Fruit fly (Drosophila melanogaster) whole organism, embryonic: Measurements from ENCODE around the gene frac.
A peak's percentile ranks its signal among the peaks of the same experiment; 100 is the strongest.

ENCODE experiments used
- BEAF-32 ChIP-seq: fragments of 200-800 bp; sonication (Bioruptor generic); optimal IDR thresholded peaks from 3 replicates; lab custom pipeline; 2017; ENCODE audit warnings: missing biosample characterization, missing genetic modification characterization, mild to moderate bottlenecking, moderate library complexity, missing genetic modification reagents
- CG1024 ChIP-seq: fragments of 200-800 bp; sonication (Bioruptor generic); IDR thresholded peaks from 2 replicates; pipeline ENCODE4 v1.3.6; 2022; ENCODE audit warnings: missing biosample characterization, missing genetic modification characterization
- CG10979 ChIP-seq: fragments of 200-800 bp; sonication (Bioruptor generic); optimal IDR thresholded peaks from 2 replicates; lab custom pipeline; 2018; ENCODE audit warnings: missing biosample characterization, mild to moderate bottlenecking, missing genetic modification characterization, moderate library complexity
- CG15514 ChIP-seq: fragments of 200-800 bp; sonication (Bioruptor generic); optimal IDR thresholded peaks from 3 replicates; lab custom pipeline; 2017; ENCODE audit warnings: missing biosample characterization, missing genetic modification characterization, mild to moderate bottlenecking, moderate library complexity, missing genetic modification reagents
- CG16779 ChIP-seq: fragments of 200-800 bp; sonication (Bioruptor generic); IDR thresholded peaks from 2 replicates; pipeline ENCODE4 v1.3.6; 2022; ENCODE audit warnings: missing biosample characterization, missing genetic modification characterization
- CG16813 ChIP-seq: fragments of 200-800 bp; sonication (Bioruptor generic); IDR thresholded peaks from 3 replicates; pipeline ENCODE4 v1.3.6; 2022; ENCODE audit warnings: missing biosample characterization, missing genetic modification characterization; ENCODE audit not compliant: partially characterized antibody
- CG2199 ChIP-seq: fragments of 200-800 bp; sonication (Bioruptor generic); IDR thresholded peaks from 3 replicates; pipeline ENCODE4 v1.3.6; 2022; ENCODE audit warnings: missing biosample characterization, missing genetic modification characterization
- CG2875 ChIP-seq: fragments of 200-800 bp; sonication (Bioruptor generic); optimal IDR thresholded peaks from 2 replicates; lab custom pipeline; 2017; ENCODE audit warnings: missing biosample characterization, mild to moderate bottlenecking, missing genetic modification characterization, missing genetic modification reagents
- CG30403 ChIP-seq: fragments of 200-800 bp; sonication (Bioruptor generic); optimal IDR thresholded peaks from 3 replicates; lab custom pipeline; 2016; ENCODE audit warnings: missing biosample characterization, missing genetic modification characterization
- CG3163 ChIP-seq: fragments of 200-800 bp; sonication (Bioruptor generic); optimal IDR thresholded peaks from 3 replicates; lab custom pipeline; 2016; ENCODE audit warnings: missing biosample characterization, missing genetic modification characterization
- CG32767 ChIP-seq: fragments of 200-800 bp; sonication (Bioruptor generic); IDR thresholded peaks from 2 replicates; pipeline ENCODE4 v1.3.6; 2022; ENCODE audit warnings: missing biosample characterization, missing genetic modification characterization
- CG34224 ChIP-seq: fragments of 200-800 bp; sonication (Bioruptor generic); IDR thresholded peaks from 3 replicates; pipeline ENCODE4 v1.3.6; 2022; ENCODE audit warnings: missing biosample characterization, missing genetic modification characterization; ENCODE audit not compliant: partially characterized antibody
- CG3995 ChIP-seq: fragments of 200-800 bp; sonication (Bioruptor generic); optimal IDR thresholded peaks from 3 replicates; lab custom pipeline; 2016; ENCODE audit warnings: missing biosample characterization, missing genetic modification characterization
- CG4820 ChIP-seq: fragments of 200-800 bp; sonication (Bioruptor generic); optimal IDR thresholded peaks from 3 replicates; lab custom pipeline; 2016; ENCODE audit warnings: missing biosample characterization, missing genetic modification characterization
- CG6683 ChIP-seq: fragments of 200-800 bp; sonication (Bioruptor generic); optimal IDR thresholded peaks from 2 replicates; lab custom pipeline; 2017; ENCODE audit warnings: missing biosample characterization, mild to moderate bottlenecking, missing genetic modification characterization, missing genetic modification reagents
- CG8388 ChIP-seq: fragments of 200-800 bp; sonication (Bioruptor generic); optimal IDR thresholded peaks from 2 replicates; lab custom pipeline; 2019; ENCODE audit warnings: missing biosample characterization, mild to moderate bottlenecking, missing genetic modification characterization, moderate library complexity
- CG9215 ChIP-seq: fragments of 200-800 bp; sonication (Bioruptor generic); IDR thresholded peaks from 2 replicates; pipeline ENCODE4 v1.3.6; 2022; ENCODE audit warnings: missing biosample characterization, missing genetic modification characterization
- CTCF ChIP-seq: fragments of 200-800 bp; sonication (Bioruptor generic); optimal IDR thresholded peaks from 2 replicates; lab custom pipeline; 2017; ENCODE audit warnings: missing biosample characterization, mild to moderate bottlenecking, missing genetic modification characterization, moderate library complexity
- Dek ChIP-seq: fragments of 200-800 bp; sonication (Bioruptor generic); optimal IDR thresholded peaks from 3 replicates; lab custom pipeline; 2019; ENCODE audit warnings: missing biosample characterization, mild to moderate bottlenecking, missing genetic modification characterization, moderate library complexity
- Dll ChIP-seq: fragments of 200-800 bp; sonication (Bioruptor generic); IDR thresholded peaks from 4 replicates; pipeline ENCODE4 v1.3.6; 2022; ENCODE audit warnings: missing biosample characterization, missing genetic modification characterization; ENCODE audit not compliant: partially characterized antibody
- Doc2 ChIP-seq: fragments of 200-800 bp; sonication (Bioruptor generic); IDR thresholded peaks from 2 replicates; pipeline ENCODE4 v1.3.6; 2022; ENCODE audit warnings: missing biosample characterization, missing genetic modification characterization
- Ets97D ChIP-seq: fragments of 200-800 bp; sonication (Bioruptor generic); optimal IDR thresholded peaks from 3 replicates; lab custom pipeline; 2016; ENCODE audit warnings: missing biosample characterization, missing genetic modification characterization
- GATAe ChIP-seq: fragments of 200-800 bp; sonication (Bioruptor generic); conservative IDR thresholded peaks from 2 replicates; pipeline ENCODE4 v1.3.6; 2022; ENCODE audit warnings: missing biosample characterization, missing genetic modification characterization
- Gug ChIP-seq: fragments of 200-800 bp; sonication (Bioruptor generic); IDR thresholded peaks from 4 replicates; pipeline ENCODE4 v1.3.6; 2022; ENCODE audit warnings: missing biosample characterization, missing genetic modification characterization
- Hsf ChIP-seq: fragments of 200-800 bp; sonication (Bioruptor generic); optimal IDR thresholded peaks from 3 replicates; lab custom pipeline; 2016; ENCODE audit warnings: missing biosample characterization, missing genetic modification characterization
- PHDP ChIP-seq: fragments of 200-800 bp; sonication (Bioruptor generic); optimal IDR thresholded peaks from 3 replicates; lab custom pipeline; 2018; ENCODE audit warnings: missing biosample characterization, mild to moderate bottlenecking, missing genetic modification characterization, moderate library complexity
- Scr ChIP-seq: fragments of 200-800 bp; sonication (Bioruptor generic); IDR thresholded peaks from 2 replicates; pipeline ENCODE4 v1.3.6; 2022; ENCODE audit warnings: missing biosample characterization, missing genetic modification characterization; ENCODE audit not compliant: partially characterized antibody
- Trl ChIP-seq, 3 experiments: fragments of >200 bp in 2 of 3; fragments of 200-800 bp in 1 of 3; sonication (Bioruptor generic) in 1 of 3; optimal IDR thresholded peaks; 2 replicates in 1 of 3; 3 replicates in 2 of 3; lab custom pipeline; 2016 to 2017; ENCODE audit warnings: missing biosample characterization in 1 of 3, missing genetic modification characterization in 1 of 3
- chinmo ChIP-seq: fragments of 200-800 bp; sonication (Bioruptor generic); IDR thresholded peaks from 4 replicates; pipeline ENCODE4 v1.3.6; 2022; ENCODE audit warnings: missing biosample characterization, missing genetic modification characterization; ENCODE audit not compliant: partially characterized antibody
- dmrt11E ChIP-seq: fragments of 200-800 bp; sonication (Bioruptor generic); optimal IDR thresholded peaks from 3 replicates; lab custom pipeline; 2018; ENCODE audit warnings: missing biosample characterization, mild to moderate bottlenecking, missing genetic modification characterization, moderate library complexity
- en ChIP-seq: fragments of 200-800 bp; sonication (Bioruptor generic); optimal IDR thresholded peaks from 2 replicates; lab custom pipeline; 2016; ENCODE audit warnings: missing biosample characterization, missing genetic modification characterization
- fd64A ChIP-seq: fragments of 200-800 bp; sonication (Bioruptor generic); optimal IDR thresholded peaks from 3 replicates; lab custom pipeline; 2018; ENCODE audit warnings: missing biosample characterization, mild to moderate bottlenecking, missing genetic modification characterization
- gsb-n ChIP-seq: fragments of 200-800 bp; sonication (Bioruptor generic); optimal IDR thresholded peaks from 3 replicates; lab custom pipeline; 2018; ENCODE audit warnings: missing biosample characterization, mild to moderate bottlenecking, missing genetic modification characterization
- hth ChIP-seq: fragments of >200 bp; optimal IDR thresholded peaks from 2 replicates; lab custom pipeline; 2017; ENCODE audit warnings: inconsistent platforms
- lbe ChIP-seq: fragments of 200-800 bp; sonication (Bioruptor generic); optimal IDR thresholded peaks from 2 replicates; lab custom pipeline; 2016; ENCODE audit warnings: missing biosample characterization, mild to moderate bottlenecking, missing genetic modification characterization
- nom ChIP-seq: fragments of 200-800 bp; sonication (Bioruptor generic); optimal IDR thresholded peaks from 2 replicates; lab custom pipeline; 2017; ENCODE audit warnings: missing biosample characterization, missing genetic modification characterization, mild to moderate bottlenecking, moderate library complexity, missing genetic modification reagents
- pfk ChIP-seq: fragments of 200-800 bp; sonication (Bioruptor generic); optimal IDR thresholded peaks from 2 replicates; lab custom pipeline; 2018; ENCODE audit warnings: missing biosample characterization, mild to moderate bottlenecking, missing genetic modification characterization, moderate library complexity
- pum ChIP-seq: fragments of 200-800 bp; sonication (Bioruptor generic); optimal IDR thresholded peaks from 2 replicates; lab custom pipeline; 2016; ENCODE audit warnings: missing biosample characterization, missing genetic modification characterization
- pzg ChIP-seq: fragments of 200-800 bp; sonication (Bioruptor generic); optimal IDR thresholded peaks from 3 replicates; lab custom pipeline; 2018; ENCODE audit warnings: missing biosample characterization, mild to moderate bottlenecking, missing genetic modification characterization, moderate library complexity
- sima ChIP-seq: fragments of 200-800 bp; sonication (Bioruptor generic); optimal IDR thresholded peaks from 2 replicates; lab custom pipeline; 2016; ENCODE audit warnings: missing biosample characterization, missing genetic modification characterization
- slbo ChIP-seq: fragments of 200-800 bp; sonication (Bioruptor generic); IDR thresholded peaks from 2 replicates; pipeline ENCODE4 v1.3.6; 2022; ENCODE audit warnings: missing biosample characterization, missing genetic modification characterization
- twi ChIP-seq: fragments of 200-800 bp; optimal IDR thresholded peaks from 2 replicates; lab custom pipeline; 2019; ENCODE audit warnings: missing biosample characterization, mild to moderate bottlenecking, missing genetic modification characterization, moderate library complexity
- vvl ChIP-seq: fragments of 200-800 bp; sonication (Bioruptor generic); IDR thresholded peaks from 2 replicates; pipeline ENCODE4 v1.3.6; 2022; ENCODE audit warnings: missing biosample characterization, missing genetic modification characterization

frac gene

dm6 chr3L:7518351-7519102, 43.9 kb upstream of the frac start, which contains the start of gene ltl (continued):
- TF ChIP-seq GATAe: no peak
- no peak for TF ChIP-seq nom (GFP tag; lab: Kevin White, UChicago)
- TF ChIP-seq sima (GFP tag; lab: Kevin White, UChicago): no peak
- TF ChIP-seq lbe (GFP tag; lab: Kevin White, UChicago): no peak
- TF ChIP-seq CG3163 (GFP tag; lab: Kevin White, UChicago): no peak
- no peak for TF ChIP-seq PHDP (tag; lab: Kevin White, UChicago)
- TF ChIP-seq CG32767 (GFP tag; lab: Robert Waterston, UW): no peak
- TF ChIP-seq Ets97D (GFP tag; lab: Kevin White, UChicago): no peak
- no peak for TF ChIP-seq CG30403 (GFP tag; lab: Kevin White, UChicago)
- no peak; the same call in 1 of the 2 replicates for TF ChIP-seq Scr (GFP tag; lab: Robert Waterston, UW)
- no peak for TF ChIP-seq Dll
- TF ChIP-seq CG4820 (GFP tag; lab: Kevin White, UChicago): no peak
- TF ChIP-seq CG9215 (GFP tag; lab: Robert Waterston, UW): no peak
- peak; percentile 48; the same call in 1 of the 3 replicates for TF ChIP-seq CG2199 (GFP tag; lab: Robert Waterston, UW)
- 0 out of 4 replicates have a peak, but pooled peaks have one; percentile 67 for TF ChIP-seq chinmo
- TF ChIP-seq BEAF-32: no peak
- TF ChIP-seq fd64A (GFP tag; lab: Kevin White, UChicago): no peak
- 0 out of 3 replicates have a peak, but pooled peaks have one; percentile 13 for TF ChIP-seq CG34224 (GFP tag; lab: Robert Waterston, UW)
- no peak for TF ChIP-seq CG15514 (GFP tag; lab: Kevin White, UChicago)
- TF ChIP-seq CTCF (GFP tag; lab: Kevin White, UChicago): no peak
- no peak for TF ChIP-seq vvl (GFP tag; lab: Robert Waterston, UW)
- no peak for TF ChIP-seq en (GFP tag; lab: Kevin White, UChicago)
- TF ChIP-seq pum (GFP tag; lab: Kevin White, UChicago): no peak
- TF ChIP-seq CG8388: no peak
- TF ChIP-seq pfk (GFP tag; lab: Kevin White, UChicago): no peak
- TF ChIP-seq hth (lab: Kevin White, UChicago): no peak
- TF ChIP-seq Trl (optimal IDR thresholded peaks at IDR 0.05; lab: Kevin White, UChicago): peak in 1 of 2 experiments; percentile 46
- TF ChIP-seq Trl (GFP tag; optimal IDR thresholded peaks at IDR 0.05; lab: Kevin White, UChicago): no peak
- no peak for TF ChIP-seq Hsf (GFP tag; lab: Kevin White, UChicago)
- TF ChIP-seq CG16813 (GFP tag; lab: Robert Waterston, UW): 0 out of 3 replicates have a peak, but pooled peaks have one; percentile 10
- TF ChIP-seq, all 482 proteins: peak for 9

DNA sequence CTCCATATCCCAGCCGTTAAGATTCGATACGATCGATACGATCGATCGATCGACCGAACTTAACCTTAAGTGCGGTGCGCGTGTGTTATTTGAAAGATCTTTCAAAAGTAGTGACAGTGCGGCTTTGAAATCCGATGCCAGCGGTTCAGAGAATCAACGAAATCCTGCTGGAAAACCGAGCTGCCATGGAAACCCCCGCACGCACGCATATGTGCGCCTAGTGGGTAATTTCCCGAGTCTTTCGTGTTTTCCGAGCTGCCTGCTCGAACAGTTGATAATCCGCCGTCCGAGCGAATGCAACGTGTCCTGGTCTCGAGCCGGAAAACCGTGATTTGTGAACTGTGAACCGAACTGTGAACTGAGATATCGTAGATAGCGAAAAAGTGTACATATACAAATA, 43.2 kb upstream of the frac start:
- TF ChIP-seq Dek (tag; lab: Kevin White, UChicago) (no peak), CG10979 (tag; lab: Kevin White, UChicago) (no peak), CG6683 (GFP tag; lab: Kevin White, UChicago) (no peak), Gug (GFP tag; lab: Robert Waterston, UW) (no peak), CG2199 (GFP tag; lab: Robert Waterston, UW) (peak; percentile 30; the same call in 1 of the 3 replicates), twi (peak; percentile 93), CG15514 (GFP tag; lab: Kevin White, UChicago) (no peak), Doc2 (GFP tag; lab: Robert Waterston, UW) (no peak), slbo (GFP tag; lab: Robert Waterston, UW) (0 out of 2 replicates have a peak, but pooled peaks have one; percentile 11), gsb-n (no peak), CG16813 (GFP tag; lab: Robert Waterston, UW) (no peak), CG1024 (GFP tag; lab: Robert Waterston, UW) (no peak), dmrt11E (no peak), pzg (GFP tag; lab: Kevin White, UChicago) (no peak), CG2875 (GFP tag; lab: Kevin White, UChicago) (no peak), CG16779 (GFP tag; lab: Robert Waterston, UW) (no peak), CG3995 (GFP tag; lab: Kevin White, UChicago) (peak; percentile 58)
- TF ChIP-seq, all 482 proteins: peak for 4
